Worm (Caenorhabditis elegans): ENCODE data around the gene DH11.5.

DNA sequence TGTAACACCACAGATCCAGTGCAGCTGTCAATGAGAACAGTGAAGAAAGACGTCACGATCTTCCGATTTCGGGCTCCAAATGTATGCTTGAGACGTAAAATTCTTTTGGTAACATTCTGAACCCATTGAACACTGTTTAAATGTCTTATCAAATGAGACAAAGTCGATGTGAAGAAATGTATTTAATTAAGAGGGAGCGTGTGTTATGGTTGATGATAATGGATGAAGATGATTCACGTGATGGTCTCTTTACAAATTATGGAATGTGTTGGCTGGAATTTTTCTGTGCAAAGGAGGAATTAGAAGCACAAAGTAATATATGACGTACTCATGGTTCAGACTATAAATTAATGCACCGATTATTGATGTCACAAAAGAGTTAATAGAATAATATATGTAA, 30.6 kb downstream of the DH11.5 start:
- TF ChIP-seq nhr-11 (tag; optimal IDR thresholded peaks at IDR 0.05) (no peak), fkh-10 (GFP tag; optimal IDR thresholded peaks at IDR 0.05) (no peak), unc-86 (tag; optimal IDR thresholded peaks at IDR 0.05) (no peak), egl-27 (tag; optimal IDR thresholded peaks at IDR 0.05) (no peak), lin-39 (tag; optimal IDR thresholded peaks at IDR 0.05) (no peak), mef-2 (tag; optimal IDR thresholded peaks at IDR 0.05) (no peak)

All from whole organism, L1 larva.